Worm (Caenorhabditis elegans): ENCODE measurements around the gene M142.5.

DNA sequence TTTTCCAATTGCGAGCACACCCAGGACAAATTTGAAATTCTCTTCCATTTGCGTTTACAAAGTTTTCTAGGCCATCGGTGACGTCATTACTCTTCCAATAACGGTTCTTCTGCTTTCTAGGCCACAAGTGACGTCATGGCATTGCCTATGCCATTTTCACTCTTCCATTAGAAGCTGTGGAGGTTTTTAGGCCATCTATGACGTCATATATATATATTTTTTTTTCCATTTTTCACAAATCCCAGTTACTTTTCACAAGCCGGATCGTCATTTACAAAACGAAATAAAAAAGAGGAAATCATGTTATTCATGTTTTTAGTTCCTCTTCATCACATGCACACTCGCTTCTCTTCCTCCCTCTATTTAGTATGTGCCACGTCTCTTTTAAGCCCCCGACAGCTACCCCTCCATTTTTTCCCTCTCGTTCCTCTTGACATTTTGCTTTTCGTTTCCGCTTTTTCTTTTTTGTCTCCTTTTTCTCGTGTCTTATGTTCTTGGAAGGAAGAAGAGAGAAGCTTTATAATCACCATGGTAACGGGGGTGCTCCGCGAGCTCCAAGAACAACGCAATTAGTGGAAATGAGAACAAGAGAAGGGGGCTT, 27.9 kb upstream of the M142.5 start:
- TF ChIP-seq W03F9.2 (tag; optimal IDR thresholded peaks at IDR 0.05) (no peak), him-1 (tag; optimal IDR thresholded peaks at IDR 0.05) (no peak)
